Worm (Caenorhabditis elegans): Measurements from ENCODE around the gene taf-11.3.

ce11 chrIII:10481497-10481896, 23.6 kb downstream of the taf-11.3 start:
- TF ChIP-seq flt-1 (GFP tag; IDR thresholded peaks at IDR 0.05) (no peak), klf-2 (GFP tag; conservative IDR thresholded peaks at IDR 0.05) (no peak), T22C8.4 (GFP tag; IDR thresholded peaks at IDR 0.05) (no peak)

Measured in whole organism, midembryonic.